Worm (Caenorhabditis elegans): ENCODE data around the gene lmd-4.
A peak's percentile ranks its signal among the peaks of the same experiment; 100 is the strongest.

The lmd-4 gene

DNA sequence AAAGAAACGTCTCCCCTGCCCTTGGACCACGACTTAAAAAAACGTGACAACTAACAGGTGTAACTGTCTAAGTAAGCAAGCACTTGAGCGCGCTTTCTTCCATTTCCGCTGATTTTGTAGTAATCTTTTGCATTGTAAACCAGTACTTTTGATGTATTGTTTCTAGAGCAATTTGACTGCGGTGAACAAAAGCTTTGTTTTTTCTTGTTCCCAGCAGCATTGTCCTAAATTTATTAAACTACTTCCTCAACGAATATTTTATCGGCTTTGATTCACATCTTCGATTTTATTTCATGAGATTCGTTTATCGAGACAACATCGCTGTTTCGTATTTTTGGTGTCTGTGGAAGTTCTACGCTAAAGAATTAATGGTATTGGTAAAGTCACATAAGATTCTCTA, 32.1 kb downstream of the lmd-4 start, which contains the start of gene C13A2.1:
Gene C13A2.1 (plus strand): TSS at position 301 of the 400 bp plus-strand sequence.
- TF ChIP-seq nhr-102 (tag; optimal IDR thresholded peaks at IDR 0.05) = no peak
- no peak for TF ChIP-seq unc-130 (GFP tag; optimal IDR thresholded peaks at IDR 0.05)
- TF ChIP-seq lin-15B (tag; optimal IDR thresholded peaks at IDR 0.05) = no peak
- TF ChIP-seq fos-1 (tag; optimal IDR thresholded peaks at IDR 0.05) = no peak
- no peak for TF ChIP-seq nhr-25 (tag; optimal IDR thresholded peaks at IDR 0.05; ENCODE audit: borderline replicate concordance, insufficient read depth)
- no peak for TF ChIP-seq Y105C5A.15 (GFP tag; IDR thresholded peaks at IDR 0.05)
- TF ChIP-seq ZK546.5 (tag; optimal IDR thresholded peaks at IDR 0.05) = no peak
- no peak for TF ChIP-seq ZK337.2 (GFP tag; IDR thresholded peaks at IDR 0.05)
- no peak for TF ChIP-seq hlh-30 (tag; optimal IDR thresholded peaks at IDR 0.05; ENCODE audit: insufficient read depth)
- TF ChIP-seq nhr-76 (tag; optimal IDR thresholded peaks at IDR 0.05) = no peak
- TF ChIP-seq hif-1 (tag; optimal IDR thresholded peaks at IDR 0.05) = no peak
- TF ChIP-seq rbr-2 (tag; optimal IDR thresholded peaks at IDR 0.05) = no peak
- no peak for TF ChIP-seq mep-1 (tag; optimal IDR thresholded peaks at IDR 0.05)
- no peak for TF ChIP-seq R02D3.7 (tag; optimal IDR thresholded peaks at IDR 0.05)
- TF ChIP-seq nhr-11 (tag; optimal IDR thresholded peaks at IDR 0.05) = no peak
- no peak for TF ChIP-seq dmd-8 (GFP tag; IDR thresholded peaks at IDR 0.05)

DNA sequence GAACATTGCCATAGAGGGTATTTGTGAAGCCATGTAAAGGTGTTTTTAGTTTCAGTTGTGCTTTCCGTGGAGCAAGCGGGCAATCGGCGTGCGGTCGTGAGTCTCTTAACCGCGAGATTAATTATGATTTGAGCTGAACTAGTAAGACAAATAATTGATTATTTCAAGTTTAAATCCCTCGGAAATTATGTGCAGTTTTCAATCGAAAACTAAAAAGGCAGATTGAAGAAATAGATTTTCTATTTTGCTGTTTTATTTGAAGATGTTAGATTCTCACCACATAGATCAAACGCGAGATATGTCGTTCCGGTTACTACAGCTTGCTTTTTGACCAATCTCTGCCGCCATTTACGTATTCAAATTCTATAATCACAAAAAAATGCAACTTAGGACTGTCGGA, 38.8 kb downstream of the lmd-4 start, which contains the start of gene C13A2.3:
Gene C13A2.3 (plus strand): TSS at position 301 of the 400 bp plus-strand sequence.
- no peak for TF ChIP-seq lin-39 (tag; optimal IDR thresholded peaks at IDR 0.05)
- TF ChIP-seq ceh-82 (tag; optimal IDR thresholded peaks at IDR 0.05) = no peak
- TF ChIP-seq unc-62 (GFP tag; optimal IDR thresholded peaks at IDR 0.05 in 1 of 2) = peak in 1 of 2 experiments; percentile 28
- no peak for TF ChIP-seq unc-62 (tag; optimal IDR thresholded peaks at IDR 0.05)
- no peak for TF ChIP-seq F26F4.8 (GFP tag; conservative IDR thresholded peaks at IDR 0.05)
- TF ChIP-seq attf-4 (tag; optimal IDR thresholded peaks at IDR 0.05) = no peak

DNA sequence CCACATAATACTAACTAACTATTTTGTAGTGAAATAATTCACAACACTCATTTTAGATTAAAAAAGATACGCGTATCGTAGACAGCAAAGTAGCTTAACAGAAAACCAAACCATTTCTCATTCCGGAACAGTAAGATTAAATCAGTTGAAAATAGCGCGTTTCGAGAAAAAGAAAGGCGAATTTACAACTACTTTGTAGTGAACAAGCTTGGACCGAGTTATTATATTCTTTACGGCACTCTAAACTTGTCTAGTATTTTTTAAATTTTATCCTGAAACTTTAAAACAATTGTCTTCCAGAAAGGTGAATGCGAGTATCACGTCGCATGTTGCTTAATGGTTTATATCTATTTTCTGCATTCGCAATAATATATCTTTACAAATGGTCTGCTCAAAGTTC, 41.7 kb downstream of the lmd-4 start, which contains the start of gene C13A2.4:
Gene C13A2.4 (plus strand): TSS at position 301 of the 400 bp plus-strand sequence.
- no peak for TF ChIP-seq F26F4.8 (GFP tag; conservative IDR thresholded peaks at IDR 0.05)
- TF ChIP-seq unc-130 (GFP tag; optimal IDR thresholded peaks at IDR 0.05) = no peak
- TF ChIP-seq hlh-30 (tag; optimal IDR thresholded peaks at IDR 0.05; ENCODE audit: insufficient read depth) = no peak
- TF ChIP-seq F49E8.2 (tag; optimal IDR thresholded peaks at IDR 0.05; ENCODE audit: borderline replicate concordance) = no peak
- no peak for TF ChIP-seq dpl-1 (GFP tag; optimal IDR thresholded peaks at IDR 0.05)
- no peak for TF ChIP-seq nhr-76 (tag; optimal IDR thresholded peaks at IDR 0.05)
- no peak for TF ChIP-seq dmd-8 (GFP tag; IDR thresholded peaks at IDR 0.05)
- no peak for TF ChIP-seq zip-2 (tag; optimal IDR thresholded peaks at IDR 0.05)
- TF ChIP-seq mxl-3 (GFP tag; optimal IDR thresholded peaks at IDR 0.05) = no peak
- TF ChIP-seq nhr-10 (tag; optimal IDR thresholded peaks at IDR 0.05) = no peak
- TF ChIP-seq T26A8.4 (GFP tag; IDR thresholded peaks at IDR 0.05) = no peak
- no peak for TF ChIP-seq nhr-28 (tag; optimal IDR thresholded peaks at IDR 0.05)
- no peak for TF ChIP-seq lin-13 (GFP tag; optimal IDR thresholded peaks at IDR 0.05)
- TF ChIP-seq zfp-2 (tag; optimal IDR thresholded peaks at IDR 0.05) = no peak
- TF ChIP-seq lin-38 (GFP tag; IDR thresholded peaks at IDR 0.05) = no peak
- TF ChIP-seq Y105C5A.15 (GFP tag; IDR thresholded peaks at IDR 0.05) = no peak

DNA sequence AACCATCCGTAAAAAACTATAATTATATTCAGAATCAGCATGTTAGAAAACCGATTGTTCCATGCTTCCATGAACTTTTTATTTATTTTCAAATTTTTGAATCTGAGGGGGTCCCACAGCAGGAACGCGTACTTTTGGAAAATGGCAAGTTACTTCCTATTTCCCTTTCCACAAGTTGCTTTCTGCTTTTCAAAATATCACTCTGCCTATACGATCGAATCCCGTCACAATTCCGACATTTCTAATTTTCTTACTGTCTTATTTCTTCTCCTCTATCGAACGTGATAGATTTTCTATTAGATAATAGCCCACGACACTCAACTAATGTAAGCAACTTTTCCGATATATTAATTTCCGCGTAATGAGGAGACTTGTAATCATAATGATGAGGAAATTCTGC, 45.3 kb downstream of the lmd-4 start, which contains the start of gene C13A2.5:
Gene C13A2.5 (plus strand): TSS at position 301 of the 400 bp plus-strand sequence.
- no peak for TF ChIP-seq ctbp-1 (GFP tag; IDR thresholded peaks at IDR 0.05)
- TF ChIP-seq pqm-1 (tag; optimal IDR thresholded peaks at IDR 0.05) = no peak
- no peak for TF ChIP-seq tag-97 (GFP tag; IDR thresholded peaks at IDR 0.05)
- no peak for TF ChIP-seq pha-4 (GFP tag; IDR thresholded peaks at IDR 0.05)
- TF ChIP-seq pha-4 (tag; optimal IDR thresholded peaks at IDR 0.05) = no peak
- TF ChIP-seq lin-13 (GFP tag; optimal IDR thresholded peaks at IDR 0.05) = no peak
- TF ChIP-seq hlh-11 (tag; optimal IDR thresholded peaks at IDR 0.05) = no peak
- TF ChIP-seq daf-19 (GFP tag; conservative IDR thresholded peaks at IDR 0.05) = no peak
- TF ChIP-seq dve-1 (tag; optimal IDR thresholded peaks at IDR 0.05; ENCODE audit: insufficient read depth) = no peak
- TF ChIP-seq R02D3.7 (tag; optimal IDR thresholded peaks at IDR 0.05) = no peak
- TF ChIP-seq zip-11 (GFP tag; IDR thresholded peaks at IDR 0.05) = no peak
- TF ChIP-seq T20F7.1 (GFP tag; optimal IDR thresholded peaks at IDR 0.05) = no peak
- no peak for TF ChIP-seq ceh-32 (tag; optimal IDR thresholded peaks at IDR 0.05; ENCODE audit: poor library complexity)
- TF ChIP-seq Y48G9A.11 (GFP tag; IDR thresholded peaks at IDR 0.05) = no peak
- TF ChIP-seq nhr-42 (GFP tag; IDR thresholded peaks at IDR 0.05) = no peak
- TF ChIP-seq unc-130 (GFP tag; optimal IDR thresholded peaks at IDR 0.05) = no peak
- TF ChIP-seq nhr-11 (tag; optimal IDR thresholded peaks at IDR 0.05) = no peak
- TF ChIP-seq F44E2.7 (GFP tag; IDR thresholded peaks at IDR 0.05) = no peak
- no peak for TF ChIP-seq dmd-9 (GFP tag; IDR thresholded peaks at IDR 0.05)
- TF ChIP-seq zag-1 (tag; optimal IDR thresholded peaks at IDR 0.05) = no peak
- no peak for TF ChIP-seq nhr-102 (tag; optimal IDR thresholded peaks at IDR 0.05)
